ENCODE assay signal across 4 worm cellular contexts in genomic region chrIII:9104060-9104459, ce11.
A peak's percentile ranks its signal among the peaks of the same experiment; 100 is the strongest.
TF ChIP-seq lines count a peak whose summit lies in the region.

No protein-coding gene starts in this region.

TF ChIP-seq in whole organism, L2 larva, 48 proteins besides CTCF, POLR2A, EP300 and RAD21:
- TF ChIP-seq nhr-129 (tag; optimal IDR thresholded peaks at IDR 0.05; lab: Kevin White, UChicago) = peak; percentile 75
- TF ChIP-seq unc-55 (GFP tag; optimal IDR thresholded peaks at IDR 0.05; lab: Kevin White, UChicago) = peak; percentile 57
- no peak for TF ChIP-seq elt-3 (tag; optimal IDR thresholded peaks at IDR 0.05; lab: Kevin White, UChicago)
- TF ChIP-seq ZK546.5 (tag; optimal IDR thresholded peaks at IDR 0.05; lab: Kevin White, UChicago) = no peak
- peak; percentile 23 for TF ChIP-seq F13H6.1 (tag; optimal IDR thresholded peaks at IDR 0.05; lab: Kevin White, UChicago)
- TF ChIP-seq sma-3 (GFP tag; optimal IDR thresholded peaks at IDR 0.05; lab: Kevin White, UChicago) = peak; percentile 4
- TF ChIP-seq fos-1 (tag; optimal IDR thresholded peaks at IDR 0.05; lab: Kevin White, UChicago) = peak; percentile 13
- TF ChIP-seq Y55F3AM.14 (GFP tag; optimal IDR thresholded peaks at IDR 0.05; lab: Kevin White, UChicago) = peak; percentile 9
- peak; percentile 56 for TF ChIP-seq gmeb-1 (tag; optimal IDR thresholded peaks at IDR 0.05; lab: Kevin White, UChicago)
- TF ChIP-seq sma-9 (GFP tag; optimal IDR thresholded peaks at IDR 0.05; lab: Kevin White, UChicago) = peak; percentile 27
- TF ChIP-seq sma-9 (tag; optimal IDR thresholded peaks at IDR 0.05; lab: Kevin White, UChicago) = no peak

TF ChIP-seq in whole organism, L4 larva, 104 proteins besides CTCF, POLR2A, EP300 and RAD21 (continues in another document):
- TF ChIP-seq ceh-32 (tag; optimal IDR thresholded peaks at IDR 0.05; lab: Kevin White, UChicago; ENCODE audit: poor library complexity) = no peak
- 0 out of 2 replicates have a peak, but pooled peaks have one; percentile 69 for TF ChIP-seq saeg-2 (GFP tag; IDR thresholded peaks at IDR 0.05; lab: Robert Waterston, UW)
- no peak for TF ChIP-seq jun-1 (tag; optimal IDR thresholded peaks at IDR 0.05; lab: Kevin White, UChicago)
- TF ChIP-seq nhr-10 (tag; optimal IDR thresholded peaks at IDR 0.05; lab: Kevin White, UChicago) = no peak
- no peak for TF ChIP-seq daf-12 (tag; optimal IDR thresholded peaks at IDR 0.05; lab: Kevin White, UChicago)
- TF ChIP-seq nhr-237 (tag; optimal IDR thresholded peaks at IDR 0.05; lab: Kevin White, UChicago) = no peak
- TF ChIP-seq attf-4 (tag; optimal IDR thresholded peaks at IDR 0.05; lab: Kevin White, UChicago) = no peak
- no peak for TF ChIP-seq nhr-25 (tag; optimal IDR thresholded peaks at IDR 0.05; lab: Kevin White, UChicago; ENCODE audit: borderline replicate concordance, insufficient read depth)
- peak; percentile 76 for TF ChIP-seq D1046.2 (GFP tag; IDR thresholded peaks at IDR 0.05; lab: Robert Waterston, UW)
- no peak for TF ChIP-seq daf-8 (GFP tag; IDR thresholded peaks at IDR 0.05; lab: Robert Waterston, UW)
- no peak for TF ChIP-seq skn-1 (tag; optimal IDR thresholded peaks at IDR 0.05; lab: Kevin White, UChicago)
- peak; percentile 26 for TF ChIP-seq Y5F2A.4 (GFP tag; optimal IDR thresholded peaks at IDR 0.05; lab: Kevin White, UChicago)
- TF ChIP-seq aha-1 (tag; lab: Kevin White, UChicago) = peak; percentile 94
- peak; percentile 54 for TF ChIP-seq mdt-29 (GFP tag; IDR thresholded peaks at IDR 0.05; lab: Robert Waterston, UW)
- TF ChIP-seq ama-1 (optimal IDR thresholded peaks at IDR 0.05; lab: Kevin White, UChicago) = no peak
- peak in 1 of 2 experiments; percentile 15 for TF ChIP-seq mdl-1 (tag; optimal IDR thresholded peaks at IDR 0.05; lab: Kevin White, UChicago)
- peak; percentile 35 for TF ChIP-seq zip-2 (tag; optimal IDR thresholded peaks at IDR 0.05; lab: Kevin White, UChicago)
- no peak for TF ChIP-seq F37D6.2 (tag; optimal IDR thresholded peaks at IDR 0.05; lab: Kevin White, UChicago)
- TF ChIP-seq fos-1 (tag; optimal IDR thresholded peaks at IDR 0.05; lab: Kevin White, UChicago) = no peak
- no peak for TF ChIP-seq aly-2 (tag; optimal IDR thresholded peaks at IDR 0.05; lab: Kevin White, UChicago)
- no peak for TF ChIP-seq lin-39 (tag; optimal IDR thresholded peaks at IDR 0.05; lab: Kevin White, UChicago)
- TF ChIP-seq F10B5.3 (tag; optimal IDR thresholded peaks at IDR 0.05; lab: Kevin White, UChicago) = no peak
- TF ChIP-seq ces-1 (GFP tag; optimal IDR thresholded peaks at IDR 0.05; lab: Kevin White, UChicago) = no peak
- TF ChIP-seq R02D3.7 (tag; optimal IDR thresholded peaks at IDR 0.05; lab: Kevin White, UChicago) = no peak
- no peak for TF ChIP-seq zfp-3 (GFP tag; conservative IDR thresholded peaks at IDR 0.05; lab: Robert Waterston, UW)
- TF ChIP-seq lir-3 (tag; optimal IDR thresholded peaks at IDR 0.05; lab: Kevin White, UChicago) = no peak
- TF ChIP-seq ceh-28 (tag; optimal IDR thresholded peaks at IDR 0.05; lab: Kevin White, UChicago) = no peak
- no peak for TF ChIP-seq ZK337.2 (GFP tag; IDR thresholded peaks at IDR 0.05; lab: Robert Waterston, UW)

TF ChIP-seq in whole organism, late embryonic, 69 proteins besides CTCF, POLR2A, EP300 and RAD21 (continues in another document):
- TF ChIP-seq ceh-45 (GFP tag; IDR thresholded peaks at IDR 0.05; lab: Robert Waterston, UW) (peak; percentile 63; the same call in 1 of the 2 replicates), rnt-1 (tag; optimal IDR thresholded peaks at IDR 0.05; lab: Kevin White, UChicago) (no peak), nfya-1 (tag; optimal IDR thresholded peaks at IDR 0.05; lab: Kevin White, UChicago) (no peak), ceh-14 (tag; optimal IDR thresholded peaks at IDR 0.05; lab: Kevin White, UChicago) (no peak), che-1 (tag; optimal IDR thresholded peaks at IDR 0.05; lab: Kevin White, UChicago) (peak; percentile 55), Y22D7AL.16 (tag; optimal IDR thresholded peaks at IDR 0.05; lab: Kevin White, UChicago) (peak; percentile 35), pha-2 (tag; optimal IDR thresholded peaks at IDR 0.05; lab: Kevin White, UChicago) (peak; percentile 40), unc-42 (tag; optimal IDR thresholded peaks at IDR 0.05; lab: Kevin White, UChicago) (no peak), npax-4 (tag; optimal IDR thresholded peaks at IDR 0.05; lab: Kevin White, UChicago) (no peak), ets-4 (tag; optimal IDR thresholded peaks at IDR 0.05; lab: Kevin White, UChicago) (no peak), hlh-8 (tag; optimal IDR thresholded peaks at IDR 0.05; lab: Kevin White, UChicago) (no peak), pax-1 (tag; optimal IDR thresholded peaks at IDR 0.05; lab: Kevin White, UChicago) (no peak), ceh-18 (tag; optimal IDR thresholded peaks at IDR 0.05; lab: Kevin White, UChicago) (no peak), ceh-48 (tag; optimal IDR thresholded peaks at IDR 0.05; lab: Kevin White, UChicago) (no peak), C08G9.2 (tag; optimal IDR thresholded peaks at IDR 0.05; lab: Kevin White, UChicago) (peak; percentile 51), elt-4 (tag; optimal IDR thresholded peaks at IDR 0.05; lab: Kevin White, UChicago) (no peak), ceh-31 (tag; optimal IDR thresholded peaks at IDR 0.05; lab: Kevin White, UChicago) (no peak), odd-2 (tag; optimal IDR thresholded peaks at IDR 0.05; lab: Kevin White, UChicago) (no peak), dmd-4 (tag; optimal IDR thresholded peaks at IDR 0.05; lab: Kevin White, UChicago; ENCODE audit: borderline replicate concordance) (peak; percentile 42), hlh-13 (GFP tag; optimal IDR thresholded peaks at IDR 0.05; lab: Kevin White, UChicago) (peak; percentile 14), tbx-2 (tag; optimal IDR thresholded peaks at IDR 0.05; lab: Kevin White, UChicago) (peak; percentile 64), T23F11.4 (GFP tag; optimal IDR thresholded peaks at IDR 0.05; lab: Kevin White, UChicago) (no peak), fkh-10 (GFP tag; optimal IDR thresholded peaks at IDR 0.05; lab: Kevin White, UChicago) (no peak), hlh-6 (tag; optimal IDR thresholded peaks at IDR 0.05; lab: Kevin White, UChicago) (peak; percentile 74), ama-1 (optimal IDR thresholded peaks at IDR 0.05; lab: Kevin White, UChicago) (no peak), dve-1 (tag; optimal IDR thresholded peaks at IDR 0.05; lab: Kevin White, UChicago) (peak; percentile 19), zip-5 (tag; optimal IDR thresholded peaks at IDR 0.05; lab: Kevin White, UChicago) (no peak), lim-6 (tag; optimal IDR thresholded peaks at IDR 0.05; lab: Kevin White, UChicago) (no peak), hlh-30 (tag; optimal IDR thresholded peaks at IDR 0.05; lab: Kevin White, UChicago; ENCODE audit: insufficient read depth) (no peak), K02D7.2 (tag; optimal IDR thresholded peaks at IDR 0.05; lab: Kevin White, UChicago) (no peak), ceh-19 (GFP tag; optimal IDR thresholded peaks at IDR 0.05; lab: Kevin White, UChicago) (no peak)

TF ChIP-seq in whole organism, mixed stage, embryonic, 35 proteins besides CTCF, POLR2A, EP300 and RAD21:
- peak; percentile 71 for TF ChIP-seq sem-2 (GFP tag; optimal IDR thresholded peaks at IDR 0.05; lab: Kevin White, UChicago)
- TF ChIP-seq ceh-43 (GFP tag; optimal IDR thresholded peaks at IDR 0.05; lab: Kevin White, UChicago) = peak; percentile 18
- peak; percentile 69 for TF ChIP-seq drap-1 (GFP tag; optimal IDR thresholded peaks at IDR 0.05; lab: Kevin White, UChicago)
- TF ChIP-seq tbx-8 (GFP tag; optimal IDR thresholded peaks at IDR 0.05; lab: Kevin White, UChicago) = peak; percentile 58
- peak; percentile 6 for TF ChIP-seq flh-1 (GFP tag; optimal IDR thresholded peaks at IDR 0.05; lab: Kevin White, UChicago)
- peak; percentile 20 for TF ChIP-seq ceh-83 (GFP tag; optimal IDR thresholded peaks at IDR 0.05; lab: Kevin White, UChicago)
- peak; percentile 74 for TF ChIP-seq M03D4.4 (tag; optimal IDR thresholded peaks at IDR 0.05; lab: Kevin White, UChicago)
- peak; percentile 79 for TF ChIP-seq cnd-1 (tag; optimal IDR thresholded peaks at IDR 0.05; lab: Kevin White, UChicago)
- no peak for TF ChIP-seq mab-5 (tag; optimal IDR thresholded peaks at IDR 0.05; lab: Kevin White, UChicago)
- no peak for TF ChIP-seq unc-39 (tag; optimal IDR thresholded peaks at IDR 0.05; lab: Kevin White, UChicago)
- TF ChIP-seq nhr-2 (tag; optimal IDR thresholded peaks at IDR 0.05; lab: Kevin White, UChicago) = no peak
- TF ChIP-seq elt-1 (tag; optimal IDR thresholded peaks at IDR 0.05; lab: Kevin White, UChicago; ENCODE audit: borderline replicate concordance, insufficient read depth) = no peak
- peak; percentile 20 for TF ChIP-seq unc-120 (tag; optimal IDR thresholded peaks at IDR 0.05; lab: Kevin White, UChicago; ENCODE audit: poor library complexity, severe bottlenecking)
- TF ChIP-seq nhr-12 (tag; optimal IDR thresholded peaks at IDR 0.05; lab: Kevin White, UChicago) = no peak
- no peak for TF ChIP-seq ztf-11 (tag; optimal IDR thresholded peaks at IDR 0.05; lab: Kevin White, UChicago)
- peak; percentile 41 for TF ChIP-seq ham-2 (GFP tag; optimal IDR thresholded peaks at IDR 0.05; lab: Kevin White, UChicago)
- no peak for TF ChIP-seq hlh-1 (tag; optimal IDR thresholded peaks at IDR 0.05; lab: Kevin White, UChicago)
- TF ChIP-seq lin-13 (tag; optimal IDR thresholded peaks at IDR 0.05; lab: Kevin White, UChicago) = no peak
